Worm (Caenorhabditis elegans) whole organism, L3 larva: ENCODE data around the gene ttr-29.
A peak's percentile ranks its signal among the peaks of the same experiment; 100 is the strongest.
"Not testable (repeated sequence)": the region's sequence is repeated elsewhere in the genome, so short reads cannot be mapped to it uniquely, and the experiment has no call there.

Source experiments
- ZK546.5 ChIP-seq: sonication (generic microtip); optimal IDR thresholded peaks from 2 replicates; lab custom pipeline; 2017; ENCODE audit warnings: missing biosample characterization, missing genetic modification characterization
- aly-2 ChIP-seq: fragments of 150-350 bp; optimal IDR thresholded peaks from 2 replicates; lab custom pipeline; 2014; ENCODE audit warnings: missing biosample characterization, missing genetic modification characterization
- ama-1 ChIP-seq: fragments of 150-350 bp; optimal IDR thresholded peaks from 2 replicates; lab custom pipeline; 2018
- ceh-82 ChIP-seq: fragments of 150-350 bp; optimal IDR thresholded peaks from 2 replicates; lab custom pipeline; 2014; ENCODE audit warnings: missing biosample characterization, missing genetic modification characterization
- ceh-9 ChIP-seq: sonication (generic microtip); optimal IDR thresholded peaks from 2 replicates; lab custom pipeline; 2018; ENCODE audit warnings: missing biosample characterization, missing genetic modification characterization
- egl-5 ChIP-seq: fragments of 150-350 bp; optimal IDR thresholded peaks from 2 replicates; lab custom pipeline; 2017; ENCODE audit warnings: missing biosample characterization, missing genetic modification reagents, missing genetic modification characterization, inconsistent platforms
- fkh-10 ChIP-seq: sonication (generic microtip); optimal IDR thresholded peaks from 2 replicates; lab custom pipeline; 2017; ENCODE audit warnings: missing biosample characterization, missing genetic modification reagents, missing genetic modification characterization
- fkh-2 ChIP-seq: fragments of 150-350 bp; optimal IDR thresholded peaks from 2 replicates; lab custom pipeline; 2014; ENCODE audit warnings: missing biosample characterization, missing genetic modification reagents, missing genetic modification characterization
- fos-1 ChIP-seq: fragments of 150-350 bp; optimal IDR thresholded peaks from 2 replicates; lab custom pipeline; 2014; ENCODE audit warnings: missing biosample characterization, missing genetic modification characterization
- hmg-11 ChIP-seq: sonication (generic microtip); optimal IDR thresholded peaks from 2 replicates; lab custom pipeline; 2016; ENCODE audit warnings: missing genetic modification characterization, missing compliant biosample characterization
- jun-1 ChIP-seq: fragments of 150-350 bp; optimal IDR thresholded peaks from 2 replicates; lab custom pipeline; 2014; ENCODE audit warnings: missing biosample characterization, missing genetic modification reagents, missing genetic modification characterization
- lsy-12 ChIP-seq: sonication (generic microtip); optimal IDR thresholded peaks from 2 replicates; lab custom pipeline; 2016; ENCODE audit warnings: mild to moderate bottlenecking, missing genetic modification characterization, missing compliant biosample characterization
- mml-1 ChIP-seq: fragments of 150-350 bp; sonication (generic microtip); optimal IDR thresholded peaks from 3 replicates; lab custom pipeline; 2014; ENCODE audit warnings: missing biosample characterization, missing genetic modification characterization
- nfya-1 ChIP-seq: sonication (generic microtip); optimal IDR thresholded peaks from 2 replicates; lab custom pipeline; 2017; ENCODE audit warnings: missing genetic modification characterization, mild to moderate bottlenecking, missing compliant biosample characterization, antibody characterized with exemption, moderate library complexity; ENCODE audit not compliant: insufficient read depth
- nhr-11 ChIP-seq: fragments of 150-350 bp; optimal IDR thresholded peaks from 2 replicates; lab custom pipeline; 2014; ENCODE audit warnings: missing biosample characterization, missing genetic modification characterization
- nhr-12 ChIP-seq: fragments of 150-350 bp; optimal IDR thresholded peaks from 2 replicates; lab custom pipeline; 2014; ENCODE audit warnings: missing biosample characterization, missing genetic modification characterization
- nhr-23 ChIP-seq: fragments of 150-350 bp; optimal IDR thresholded peaks from 2 replicates; lab custom pipeline; 2014; ENCODE audit warnings: missing biosample characterization, missing genetic modification reagents, missing genetic modification characterization
- nhr-237 ChIP-seq: fragments of 150-350 bp; optimal IDR thresholded peaks from 2 replicates; lab custom pipeline; 2014; ENCODE audit warnings: missing biosample characterization, missing genetic modification characterization
- nhr-25 ChIP-seq: sonication (generic microtip); optimal IDR thresholded peaks from 2 replicates; lab custom pipeline; 2017; ENCODE audit warnings: missing biosample characterization, missing genetic modification characterization
- nhr-28 ChIP-seq: fragments of 150-350 bp; optimal IDR thresholded peaks from 2 replicates; lab custom pipeline; 2014; ENCODE audit warnings: missing biosample characterization, missing genetic modification characterization
- pha-4 ChIP-seq: fragments of 150-350 bp; optimal IDR thresholded peaks from 2 replicates; lab custom pipeline; 2014; ENCODE audit warnings: missing biosample characterization, missing genetic modification reagents, missing genetic modification characterization
- sea-2 ChIP-seq: fragments of 150-350 bp; sonication (generic microtip); optimal IDR thresholded peaks from 4 replicates; lab custom pipeline; 2014; ENCODE audit warnings: missing biosample characterization, missing genetic modification reagents, missing genetic modification characterization
- skn-1 ChIP-seq: fragments of 150-350 bp; optimal IDR thresholded peaks from 2 replicates; lab custom pipeline; 2014; ENCODE audit warnings: missing biosample characterization, missing genetic modification characterization
- snpc-4 ChIP-seq: fragments of 150-350 bp; optimal IDR thresholded peaks from 2 replicates; lab custom pipeline; 2014; ENCODE audit warnings: missing biosample characterization, missing genetic modification characterization
- ztf-4 ChIP-seq: fragments of 150-350 bp; optimal IDR thresholded peaks from 2 replicates; lab custom pipeline; 2014; ENCODE audit warnings: missing biosample characterization, missing genetic modification characterization

Gene ttr-29

ce11 chrV:12867997-12868396 lies 38.6 kb downstream of the ttr-29 start, which contains the start of gene nspg-1:
Gene nspg-1, minus strand, starts transcription at chrV:12868097.
- TF ChIP-seq skn-1: no peak
- no peak for TF ChIP-seq fkh-10 (GFP tag; lab: Kevin White, UChicago)
- peak; percentile 49 for TF ChIP-seq pha-4
- no peak for TF ChIP-seq lsy-12
- no peak for TF ChIP-seq nhr-11 (tag; lab: Kevin White, UChicago)
- TF ChIP-seq, all 47 proteins: peak for 1

- not testable (repeated sequence) for TF ChIP-seq ceh-82, nhr-11, nhr-237 (tag; lab: Kevin White, UChicago)
Measured at ce11 chrV:12865615-12866014, 41.0 kb downstream of the ttr-29 start, which contains the start of gene T07F10.5. Gene T07F10.5, plus strand, starts transcription at chrV:12865915.

- TF ChIP-seq nhr-28 (tag; lab: Kevin White, UChicago) (no peak), nhr-237 (tag; lab: Kevin White, UChicago) (no peak), sea-2 (GFP tag; lab: Kevin White, UChicago) (no peak), snpc-4 (tag; lab: Kevin White, UChicago) (no peak), ama-1 (no peak), nhr-23 (tag; lab: Kevin White, UChicago) (no peak), ceh-9 (no peak), nhr-12 (no peak), mml-1 (tag; lab: Kevin White, UChicago) (no peak), nfya-1 (tag; lab: Kevin White, UChicago) (no peak), aly-2 (no peak), hmg-11 (no peak), egl-5 (tag; lab: Kevin White, UChicago) (no peak), fkh-2 (no peak), jun-1 (no peak), nhr-25 (no peak), ztf-4 (tag; lab: Kevin White, UChicago) (no peak), fos-1 (tag; lab: Kevin White, UChicago) (no peak), ZK546.5 (tag; lab: Kevin White, UChicago) (no peak)
Measured at ce11 chrV:12859144-12859543, 47.5 kb downstream of the ttr-29 start, which contains the start of gene anp-1. Gene anp-1, plus strand, starts transcription at chrV:12859444.
